ENCODE assay signal across 1 worm cellular context in genomic region chrV:14055097-14055496, ce11.
TF ChIP-seq lines count a peak whose summit lies in the region.

No protein-coding gene starts in this region.

TF ChIP-seq in whole organism, L1 larva, 84 proteins besides CTCF, POLR2A, EP300 and RAD21 (continued from another document):
- TF ChIP-seq sox-4 (tag; optimal IDR thresholded peaks at IDR 0.05; lab: Kevin White, UChicago) = peak; percentile 98
- TF ChIP-seq rnt-1 (tag; optimal IDR thresholded peaks at IDR 0.05; lab: Kevin White, UChicago) = peak; percentile 100
- TF ChIP-seq blmp-1 (tag; optimal IDR thresholded peaks at IDR 0.05; lab: Kevin White, UChicago) = peak; percentile 59
- TF ChIP-seq tbx-2 (tag; optimal IDR thresholded peaks at IDR 0.05; lab: Kevin White, UChicago) = peak; percentile 99
- TF ChIP-seq unc-130 (tag; optimal IDR thresholded peaks at IDR 0.05; lab: Kevin White, UChicago) = peak; percentile 98
- TF ChIP-seq ztf-11 (tag; optimal IDR thresholded peaks at IDR 0.05; lab: Kevin White, UChicago) = peak in 1 of 2 experiments; percentile 100
- TF ChIP-seq ceh-88 (GFP tag; IDR thresholded peaks at IDR 0.05; lab: Robert Waterston, UW) = peak; percentile 99
- peak; percentile 82 for TF ChIP-seq nhr-77 (tag; optimal IDR thresholded peaks at IDR 0.05; lab: Kevin White, UChicago)
- peak; percentile 100 for TF ChIP-seq unc-98 (GFP tag; IDR thresholded peaks at IDR 0.05; lab: Robert Waterston, UW)
- TF ChIP-seq dsc-1 (tag; optimal IDR thresholded peaks at IDR 0.05; lab: Kevin White, UChicago) = peak; percentile 99
- peak; percentile 100 for TF ChIP-seq nhr-90 (tag; optimal IDR thresholded peaks at IDR 0.05; lab: Kevin White, UChicago; ENCODE audit: poor library complexity)
TF ChIP-seq in whole organism, L1 larva: peak in this region for 70; not testable (repeated sequence) for 14.
